Worm (Caenorhabditis elegans) whole organism, young adult: ENCODE results near the gene ace-4.

Source experiments
- C17E4.6 ChIP-seq: fragments of 200-800 bp; sonication (Bioruptor generic); IDR thresholded peaks from 2 replicates; pipeline ENCODE4 v1.3.6; 2022; ENCODE audit warnings: missing genetic modification reagents, missing genetic modification characterization, missing compliant biosample characterization
- Y56A3A.18 ChIP-seq: fragments of 200-800 bp; sonication (Bioruptor generic); IDR thresholded peaks from 2 replicates; pipeline ENCODE4 v1.3.6; 2022; ENCODE audit warnings: missing genetic modification reagents, missing genetic modification characterization, missing compliant biosample characterization
- hlh-12 ChIP-seq: sonication (generic microtip); optimal IDR thresholded peaks from 2 replicates; lab custom pipeline; 2016; ENCODE audit warnings: missing genetic modification characterization, missing compliant biosample characterization

DNA sequence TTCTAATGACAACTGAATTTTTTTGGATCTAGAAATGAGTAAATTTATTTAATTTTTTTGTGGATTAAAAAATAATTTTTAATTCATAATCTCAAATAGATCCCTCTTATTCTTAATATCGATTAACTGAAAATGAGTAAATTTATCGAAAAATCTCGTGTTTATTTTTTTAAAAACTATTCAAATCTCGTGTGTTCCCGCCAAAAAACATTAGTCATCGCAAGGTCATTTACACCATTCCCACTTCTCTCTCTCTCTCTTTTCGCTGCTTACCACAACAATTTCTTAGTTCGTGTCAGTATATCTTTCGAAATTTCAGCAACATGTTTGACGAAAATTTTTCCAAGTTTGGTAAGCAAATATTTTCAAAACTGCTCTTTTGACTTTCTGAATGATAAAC is 10.4 kb upstream of the ace-4 start:
- no peak for TF ChIP-seq hlh-12
- TF ChIP-seq Y56A3A.18 (GFP tag; lab: Robert Waterston, UW), result no peak
- no peak for TF ChIP-seq C17E4.6
